Worm (Caenorhabditis elegans): Measurements from ENCODE around the gene Y14H12B.2.

ce11 chrII:3891124-3891523, 42.4 kb downstream of the Y14H12B.2 start, which contains the start of gene F53C3.8:
- TF ChIP-seq nhr-28 (tag; optimal IDR thresholded peaks at IDR 0.05) (no peak), madf-5 (GFP tag; IDR thresholded peaks at IDR 0.05) (no peak), dpl-1 (GFP tag; optimal IDR thresholded peaks at IDR 0.05) (no peak), lin-39 (tag; optimal IDR thresholded peaks at IDR 0.05) (no peak), nhr-11 (tag; optimal IDR thresholded peaks at IDR 0.05) (no peak), daf-16 (GFP tag; optimal IDR thresholded peaks at IDR 0.05) (no peak), daf-16 (tag; optimal IDR thresholded peaks at IDR 0.05) (no peak), Y48G9A.11 (GFP tag; IDR thresholded peaks at IDR 0.05) (no peak), hlh-30 (tag; optimal IDR thresholded peaks at IDR 0.05; ENCODE audit: insufficient read depth) (no peak), daf-19 (GFP tag; conservative IDR thresholded peaks at IDR 0.05) (no peak), pha-4 (GFP tag; IDR thresholded peaks at IDR 0.05) (no peak), pha-4 (tag; optimal IDR thresholded peaks at IDR 0.05) (no peak), dve-1 (tag; optimal IDR thresholded peaks at IDR 0.05; ENCODE audit: insufficient read depth) (no peak), ceh-82 (tag; optimal IDR thresholded peaks at IDR 0.05) (no peak)
